Worm (Caenorhabditis elegans): Measurements from ENCODE around the gene srh-8.

Gene srh-8

DNA sequence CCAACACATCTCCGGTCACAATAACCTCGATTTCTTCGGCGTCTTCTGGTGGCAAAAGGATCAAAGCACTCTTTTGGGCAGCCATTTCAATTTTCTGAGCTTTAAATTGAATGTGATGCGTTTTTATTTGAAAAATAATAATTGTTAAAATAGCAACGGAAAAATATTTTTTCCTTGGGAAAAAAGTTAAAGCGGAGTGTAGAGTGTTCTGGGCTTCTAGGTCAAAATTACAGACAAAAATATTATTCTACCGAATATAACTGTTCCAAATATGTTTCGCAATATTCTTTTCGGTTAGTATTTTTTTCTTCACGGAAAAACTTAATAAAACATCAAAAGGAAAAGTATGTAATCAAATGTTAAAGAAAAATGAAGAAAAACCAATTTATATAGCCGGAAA lies 49.7 kb downstream of the srh-8 start, which contains the start of gene djr-1.2:
djr-1.2 (minus strand) TSS at position 101 of the 400 bp plus-strand sequence.
- TF ChIP-seq snpc-4 (tag; optimal IDR thresholded peaks at IDR 0.05) (no peak), lin-32 (GFP tag; optimal IDR thresholded peaks at IDR 0.05) (no peak), ham-2 (GFP tag; optimal IDR thresholded peaks at IDR 0.05) (no peak), mep-1 (tag; optimal IDR thresholded peaks at IDR 0.05) (no peak), mls-2 (tag; optimal IDR thresholded peaks at IDR 0.05) (no peak), M03D4.4 (tag; optimal IDR thresholded peaks at IDR 0.05) (no peak), ceh-83 (GFP tag; optimal IDR thresholded peaks at IDR 0.05) (no peak), flh-1 (GFP tag; optimal IDR thresholded peaks at IDR 0.05) (no peak), nhr-12 (tag; optimal IDR thresholded peaks at IDR 0.05) (no peak), unc-39 (tag; optimal IDR thresholded peaks at IDR 0.05) (no peak), elt-1 (tag; optimal IDR thresholded peaks at IDR 0.05; ENCODE audit: borderline replicate concordance, insufficient read depth) (no peak), nhr-28 (tag; optimal IDR thresholded peaks at IDR 0.05) (no peak), nhr-76 (tag; optimal IDR thresholded peaks at IDR 0.05) (no peak), sem-2 (GFP tag; optimal IDR thresholded peaks at IDR 0.05) (no peak), nhr-2 (tag; optimal IDR thresholded peaks at IDR 0.05) (no peak), cnd-1 (tag; optimal IDR thresholded peaks at IDR 0.05) (no peak), drap-1 (GFP tag; optimal IDR thresholded peaks at IDR 0.05) (no peak), sptf-1 (tag; optimal IDR thresholded peaks at IDR 0.05) (no peak), hlh-1 (tag; optimal IDR thresholded peaks at IDR 0.05) (no peak), ceh-43 (GFP tag; optimal IDR thresholded peaks at IDR 0.05) (no peak)

DNA sequence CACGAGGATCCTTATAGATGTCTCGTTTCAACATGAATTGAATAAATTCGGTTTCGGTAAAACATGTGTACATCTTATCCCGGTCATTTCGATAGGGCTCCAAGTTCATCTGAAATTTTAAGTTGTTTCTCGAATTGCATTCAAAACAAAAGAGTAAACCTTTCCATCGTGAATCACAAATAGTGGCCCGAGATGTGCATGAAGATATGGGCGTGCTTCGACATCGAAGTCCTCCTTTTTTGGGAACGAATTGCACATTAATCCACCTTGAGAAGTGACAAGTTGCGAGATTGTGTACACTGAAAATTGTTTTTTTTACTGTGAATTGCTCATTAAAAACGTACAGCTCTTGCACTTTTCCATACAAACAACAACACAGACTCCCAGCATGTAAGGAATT lies 50.9 kb downstream of the srh-8 start:
- TF ChIP-seq blmp-1 (tag; optimal IDR thresholded peaks at IDR 0.05) (no peak), elt-3 (tag; optimal IDR thresholded peaks at IDR 0.05) (no peak), ceh-83 (GFP tag; optimal IDR thresholded peaks at IDR 0.05) (no peak), flh-1 (GFP tag; optimal IDR thresholded peaks at IDR 0.05) (no peak)
